Worm (Caenorhabditis elegans) whole organism, L4 larva: ENCODE results near the gene K03B4.4.

ENCODE experiments used
- ama-1 ChIP-seq: fragments of 150-350 bp; optimal IDR thresholded peaks from 2 replicates; lab custom pipeline; 2014; ENCODE audit warnings: inconsistent platforms, mixed read lengths
- cey-2 ChIP-seq: sonication (generic microtip); optimal IDR thresholded peaks from 3 replicates; lab custom pipeline; 2017; ENCODE audit warnings: missing genetic modification characterization, mild to moderate bottlenecking, missing compliant biosample characterization, antibody characterized with exemption, borderline replicate concordance; ENCODE audit not compliant: insufficient read depth
- fos-1 ChIP-seq: fragments of 150-350 bp; optimal IDR thresholded peaks from 2 replicates; lab custom pipeline; 2014; ENCODE audit warnings: missing biosample characterization, missing genetic modification characterization
- jun-1 ChIP-seq: fragments of 150-350 bp; optimal IDR thresholded peaks from 2 replicates; lab custom pipeline; 2014; ENCODE audit warnings: missing biosample characterization, missing genetic modification reagents, missing genetic modification characterization
- lin-15B ChIP-seq: fragments of 150-350 bp; sonication (generic microtip); optimal IDR thresholded peaks from 3 replicates; lab custom pipeline; 2014; ENCODE audit warnings: missing biosample characterization, missing genetic modification characterization
- nhr-77 ChIP-seq: fragments of 150-350 bp; optimal IDR thresholded peaks from 2 replicates; lab custom pipeline; 2014; ENCODE audit warnings: missing biosample characterization, missing genetic modification characterization
- tag-97 ChIP-seq: fragments of 200-800 bp; sonication (Bioruptor generic); IDR thresholded peaks from 2 replicates; pipeline ENCODE4 v1.3.6; 2022; ENCODE audit warnings: missing genetic modification characterization, missing compliant biosample characterization

ce11 chrV:4647857-4648256 lies 33.9 kb upstream of the K03B4.4 start, which contains the start of gene F41F3.3:
- TF ChIP-seq jun-1 (tag; lab: Kevin White, UChicago) (no peak), fos-1 (tag; lab: Kevin White, UChicago) (no peak), ama-1 (lab: Kevin White, UChicago) (peak; percentile 61), tag-97 (GFP tag; lab: Robert Waterston, UW) (no peak), lin-15B (tag; lab: Kevin White, UChicago) (no peak), cey-2 (tag; lab: Kevin White, UChicago) (no peak), nhr-77 (tag; lab: Kevin White, UChicago) (no peak)
